Worm (Caenorhabditis elegans): Measurements from ENCODE around the gene ubxn-3.

DNA sequence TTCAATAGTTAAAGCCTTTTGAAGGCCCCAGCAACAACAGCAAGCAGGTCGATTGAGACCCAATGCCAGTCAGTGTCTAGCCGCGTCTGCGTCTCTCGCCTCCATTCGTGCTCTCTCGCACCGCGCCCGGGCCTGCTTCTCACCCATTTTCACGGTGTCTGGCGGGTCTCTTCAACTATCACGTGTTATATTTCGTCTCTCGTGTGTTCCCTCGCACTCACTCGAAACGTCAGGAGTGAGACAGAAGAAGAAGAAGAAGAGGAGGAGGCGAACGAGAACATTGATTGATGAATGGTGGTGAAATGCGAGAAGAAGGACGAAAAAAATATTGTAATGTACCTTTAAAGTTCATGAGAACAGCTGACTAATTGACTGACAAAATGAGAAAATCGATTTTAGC, 745 bp upstream of the ubxn-3 start:
- TF ChIP-seq lin-13 (GFP tag; optimal IDR thresholded peaks at IDR 0.05) (peak; percentile 63), elt-3 (tag; optimal IDR thresholded peaks at IDR 0.05) (no peak)
